Fruit fly (Drosophila melanogaster) whole organism, embryonic: Measurements from ENCODE around the gene Rbp.

Source experiments
- CG10366 ChIP-seq: fragments of 200-800 bp; sonication (Bioruptor generic); IDR thresholded peaks from 2 replicates; pipeline ENCODE4 v1.3.6; 2022; ENCODE audit warnings: missing biosample characterization, missing genetic modification characterization
- CG11085 ChIP-seq: fragments of 200-800 bp; sonication (Bioruptor generic); IDR thresholded peaks from 2 replicates; pipeline ENCODE4 v1.3.6; 2022; ENCODE audit warnings: missing biosample characterization, missing genetic modification characterization
- CG11093 ChIP-seq: fragments of 200-800 bp; sonication (Bioruptor generic); IDR thresholded peaks from 3 replicates; pipeline ENCODE4 v1.3.6; 2022; ENCODE audit warnings: missing biosample characterization, missing genetic modification characterization
- CG11723 ChIP-seq: fragments of 200-800 bp; sonication (Bioruptor generic); optimal IDR thresholded peaks from 2 replicates; lab custom pipeline; 2017; ENCODE audit warnings: missing biosample characterization, mild to moderate bottlenecking, missing genetic modification characterization
- CG13894 ChIP-seq: fragments of 200-800 bp; sonication (Bioruptor generic); optimal IDR thresholded peaks from 3 replicates; lab custom pipeline; 2018; ENCODE audit warnings: missing biosample characterization, mild to moderate bottlenecking, missing genetic modification characterization, moderate library complexity
- CG1602 ChIP-seq: fragments of 200-800 bp; sonication (Bioruptor generic); optimal IDR thresholded peaks from 3 replicates; lab custom pipeline; 2016; ENCODE audit warnings: missing biosample characterization, missing genetic modification characterization
- CG17361 ChIP-seq: fragments of 200-800 bp; sonication (Bioruptor generic); IDR thresholded peaks from 3 replicates; pipeline ENCODE4 v1.3.6; 2022; ENCODE audit warnings: missing biosample characterization, missing genetic modification characterization
- CG1792 ChIP-seq: fragments of 200-800 bp; sonication (Bioruptor generic); optimal IDR thresholded peaks from 2 replicates; lab custom pipeline; 2016; ENCODE audit warnings: missing biosample characterization, missing genetic modification characterization
- CG18619 ChIP-seq: fragments of 200-800 bp; sonication (Bioruptor generic); optimal IDR thresholded peaks from 3 replicates; lab custom pipeline; 2017; ENCODE audit warnings: missing biosample characterization, mild to moderate bottlenecking, missing genetic modification characterization
- CG18764 ChIP-seq: fragments of 200-800 bp; sonication (Bioruptor generic); optimal IDR thresholded peaks from 3 replicates; lab custom pipeline; 2016; ENCODE audit warnings: missing biosample characterization, missing genetic modification characterization
- CG30403 ChIP-seq: fragments of 200-800 bp; sonication (Bioruptor generic); optimal IDR thresholded peaks from 3 replicates; lab custom pipeline; 2016; ENCODE audit warnings: missing biosample characterization, missing genetic modification characterization
- CG4730 ChIP-seq: fragments of 200-800 bp; sonication (Bioruptor generic); IDR thresholded peaks from 2 replicates; pipeline ENCODE4 v1.3.6; 2022; ENCODE audit warnings: missing biosample characterization, missing genetic modification characterization
- CG6654 ChIP-seq: fragments of 200-800 bp; sonication (Bioruptor generic); optimal IDR thresholded peaks from 2 replicates; lab custom pipeline; 2017; ENCODE audit warnings: missing biosample characterization, mild to moderate bottlenecking, missing genetic modification characterization
- CG6765 ChIP-seq: fragments of 200-800 bp; sonication (Bioruptor generic); optimal IDR thresholded peaks from 3 replicates; lab custom pipeline; 2017; ENCODE audit warnings: missing biosample characterization, mild to moderate bottlenecking, missing genetic modification characterization
- CG9727 ChIP-seq: fragments of 200-800 bp; sonication (Bioruptor generic); optimal IDR thresholded peaks from 3 replicates; lab custom pipeline; 2017; ENCODE audit warnings: missing biosample characterization, mild to moderate bottlenecking, missing genetic modification characterization
- Chrac-16 ChIP-seq: fragments of 200-800 bp; sonication (Bioruptor generic); optimal IDR thresholded peaks from 3 replicates; lab custom pipeline; 2016; ENCODE audit warnings: missing biosample characterization, missing genetic modification characterization
- Deaf1 ChIP-seq: fragments of 200-800 bp; optimal IDR thresholded peaks from 3 replicates; lab custom pipeline; 2019; ENCODE audit warnings: missing biosample characterization, mild to moderate bottlenecking, missing genetic modification characterization, moderate library complexity
- Dip2 ChIP-seq: fragments of 200-800 bp; sonication (Bioruptor generic); IDR thresholded peaks from 2 replicates; pipeline ENCODE4 v1.3.6; 2022; ENCODE audit warnings: missing biosample characterization, missing genetic modification characterization
- HLHmδ ChIP-seq: fragments of 200-800 bp; sonication (Bioruptor generic); optimal IDR thresholded peaks from 2 replicates; lab custom pipeline; 2018; ENCODE audit warnings: missing biosample characterization, mild to moderate bottlenecking, missing genetic modification characterization, moderate library complexity
- Hand ChIP-seq: fragments of 200-800 bp; sonication (Bioruptor generic); optimal IDR thresholded peaks from 2 replicates; lab custom pipeline; 2017; ENCODE audit warnings: mild to moderate bottlenecking, missing biosample characterization, missing genetic modification reagents, missing genetic modification characterization
- Max ChIP-seq: fragments of 200-800 bp; sonication (Bioruptor generic); optimal IDR thresholded peaks from 2 replicates; lab custom pipeline; 2016; ENCODE audit warnings: missing biosample characterization, mild to moderate bottlenecking, missing genetic modification characterization
- Mes4 ChIP-seq: fragments of 200-800 bp; sonication (Bioruptor generic); optimal IDR thresholded peaks from 2 replicates; lab custom pipeline; 2016; ENCODE audit warnings: missing biosample characterization, missing genetic modification characterization
- Mrtf ChIP-seq: fragments of 200-800 bp; sonication (Bioruptor generic); IDR thresholded peaks from 3 replicates; pipeline ENCODE4 v1.3.6; 2022; ENCODE audit warnings: missing biosample characterization, missing genetic modification characterization
- NK7.1 ChIP-seq: fragments of 200-800 bp; sonication (Bioruptor generic); optimal IDR thresholded peaks from 3 replicates; lab custom pipeline; 2016; ENCODE audit warnings: missing biosample characterization, missing genetic modification characterization
- Optix ChIP-seq: fragments of 200-800 bp; sonication (Bioruptor generic); IDR thresholded peaks from 3 replicates; pipeline ENCODE4 v1.3.6; 2022; ENCODE audit warnings: missing biosample characterization, missing genetic modification characterization
- Usf ChIP-seq: fragments of 200-800 bp; sonication (Bioruptor generic); optimal IDR thresholded peaks from 2 replicates; lab custom pipeline; 2017; ENCODE audit warnings: missing genotype, missing biosample characterization, missing genetic modification characterization
- ac ChIP-seq: fragments of 200-800 bp; sonication (Bioruptor generic); optimal IDR thresholded peaks from 3 replicates; lab custom pipeline; 2017; ENCODE audit warnings: missing biosample characterization, mild to moderate bottlenecking, missing genetic modification characterization
- bab2 ChIP-seq: fragments of 200-800 bp; sonication (Bioruptor generic); optimal IDR thresholded peaks from 2 replicates; lab custom pipeline; 2016; ENCODE audit warnings: missing biosample characterization, missing genetic modification characterization
- bigmax ChIP-seq: fragments of 200-800 bp; sonication (Bioruptor generic); optimal IDR thresholded peaks from 2 replicates; lab custom pipeline; 2018; ENCODE audit warnings: missing biosample characterization, mild to moderate bottlenecking, missing genetic modification characterization
- br ChIP-seq: fragments of >200 bp; optimal IDR thresholded peaks from 2 replicates; lab custom pipeline; 2017
- crc ChIP-seq: fragments of 200-800 bp; sonication (Bioruptor generic); optimal IDR thresholded peaks from 2 replicates; lab custom pipeline; 2016; ENCODE audit warnings: missing biosample characterization, missing genetic modification characterization
- disco-r ChIP-seq: fragments of 200-800 bp; sonication (Bioruptor generic); optimal IDR thresholded peaks from 2 replicates; lab custom pipeline; 2016; ENCODE audit warnings: missing biosample characterization, missing genetic modification characterization
- emc ChIP-seq: fragments of 200-800 bp; sonication (Bioruptor generic); optimal IDR thresholded peaks from 2 replicates; lab custom pipeline; 2016; ENCODE audit warnings: missing biosample characterization, missing genetic modification characterization
- ems ChIP-seq: fragments of 200-800 bp; sonication (Bioruptor generic); optimal IDR thresholded peaks from 3 replicates; lab custom pipeline; 2016; ENCODE audit warnings: missing biosample characterization, missing genetic modification characterization
- fd3F ChIP-seq: fragments of 200-800 bp; sonication (Bioruptor generic); optimal IDR thresholded peaks from 2 replicates; lab custom pipeline; 2018; ENCODE audit warnings: missing biosample characterization, mild to moderate bottlenecking, missing genetic modification characterization, moderate library complexity
- hbn ChIP-seq: fragments of 200-800 bp; sonication (Bioruptor generic); IDR thresholded peaks from 2 replicates; pipeline ENCODE4 v1.3.6; 2022; ENCODE audit warnings: missing biosample characterization, missing genetic modification characterization; ENCODE audit not compliant: partially characterized antibody
- hth ChIP-seq: fragments of >200 bp; optimal IDR thresholded peaks from 2 replicates; lab custom pipeline; 2017; ENCODE audit warnings: inconsistent platforms
- jigr1 ChIP-seq: fragments of 200-800 bp; sonication (Bioruptor generic); IDR thresholded peaks from 3 replicates; pipeline ENCODE4 v1.3.6; 2022; ENCODE audit warnings: missing biosample characterization, missing genetic modification characterization
- knrl ChIP-seq: fragments of 200-800 bp; sonication (Bioruptor generic); IDR thresholded peaks from 3 replicates; pipeline ENCODE4 v1.3.6; 2022; ENCODE audit warnings: missing biosample characterization, missing genetic modification characterization; ENCODE audit not compliant: partially characterized antibody
- lab ChIP-seq: fragments of 200-800 bp; sonication (Bioruptor generic); optimal IDR thresholded peaks from 3 replicates; lab custom pipeline; 2017; ENCODE audit warnings: missing biosample characterization, missing genetic modification characterization, mild to moderate bottlenecking, moderate library complexity, missing genetic modification reagents
- nau ChIP-seq: fragments of 200-800 bp; sonication (Bioruptor generic); optimal IDR thresholded peaks from 3 replicates; lab custom pipeline; 2017; ENCODE audit warnings: missing biosample characterization, mild to moderate bottlenecking, missing genetic modification characterization, missing genetic modification reagents
- oc ChIP-seq: fragments of 200-800 bp; sonication (Bioruptor generic); optimal IDR thresholded peaks from 2 replicates; lab custom pipeline; 2018; ENCODE audit warnings: missing biosample characterization, mild to moderate bottlenecking, missing genetic modification characterization, moderate library complexity
- pho ChIP-seq: fragments of 200-800 bp; sonication (Bioruptor generic); optimal IDR thresholded peaks from 2 replicates; lab custom pipeline; 2016; ENCODE audit warnings: missing biosample characterization, missing genetic modification characterization
- pnt ChIP-seq: fragments of 200-800 bp; sonication (Bioruptor generic); optimal IDR thresholded peaks from 3 replicates; lab custom pipeline; 2016; ENCODE audit warnings: missing biosample characterization, missing genetic modification characterization
- salm ChIP-seq: fragments of 200-800 bp; sonication (Bioruptor generic); optimal IDR thresholded peaks from 2 replicates; lab custom pipeline; 2018; ENCODE audit warnings: missing biosample characterization, mild to moderate bottlenecking, missing genetic modification characterization
- scrt ChIP-seq: fragments of 200-800 bp; sonication (Bioruptor generic); optimal IDR thresholded peaks from 2 replicates; lab custom pipeline; 2018; ENCODE audit warnings: missing biosample characterization, mild to moderate bottlenecking, missing genetic modification characterization, moderate library complexity
- sens-2 ChIP-seq: fragments of 200-800 bp; sonication (Bioruptor generic); IDR thresholded peaks from 2 replicates; pipeline ENCODE4 v1.3.6; 2022; ENCODE audit warnings: missing biosample characterization, missing genetic modification characterization
- sim ChIP-seq: fragments of 200-800 bp; sonication (Bioruptor generic); IDR thresholded peaks from 2 replicates; pipeline ENCODE4 v1.3.6; 2022; ENCODE audit warnings: missing biosample characterization, missing genetic modification characterization
- so ChIP-seq: fragments of 200-800 bp; sonication (Bioruptor generic); IDR thresholded peaks from 3 replicates; pipeline ENCODE4 v1.3.6; 2022; ENCODE audit warnings: missing biosample characterization, missing genetic modification characterization
- zen ChIP-seq: fragments of 200-800 bp; sonication (Bioruptor generic); optimal IDR thresholded peaks from 3 replicates; lab custom pipeline; 2018; ENCODE audit warnings: missing biosample characterization, mild to moderate bottlenecking, missing genetic modification characterization, moderate library complexity

Rbp gene

DNA sequence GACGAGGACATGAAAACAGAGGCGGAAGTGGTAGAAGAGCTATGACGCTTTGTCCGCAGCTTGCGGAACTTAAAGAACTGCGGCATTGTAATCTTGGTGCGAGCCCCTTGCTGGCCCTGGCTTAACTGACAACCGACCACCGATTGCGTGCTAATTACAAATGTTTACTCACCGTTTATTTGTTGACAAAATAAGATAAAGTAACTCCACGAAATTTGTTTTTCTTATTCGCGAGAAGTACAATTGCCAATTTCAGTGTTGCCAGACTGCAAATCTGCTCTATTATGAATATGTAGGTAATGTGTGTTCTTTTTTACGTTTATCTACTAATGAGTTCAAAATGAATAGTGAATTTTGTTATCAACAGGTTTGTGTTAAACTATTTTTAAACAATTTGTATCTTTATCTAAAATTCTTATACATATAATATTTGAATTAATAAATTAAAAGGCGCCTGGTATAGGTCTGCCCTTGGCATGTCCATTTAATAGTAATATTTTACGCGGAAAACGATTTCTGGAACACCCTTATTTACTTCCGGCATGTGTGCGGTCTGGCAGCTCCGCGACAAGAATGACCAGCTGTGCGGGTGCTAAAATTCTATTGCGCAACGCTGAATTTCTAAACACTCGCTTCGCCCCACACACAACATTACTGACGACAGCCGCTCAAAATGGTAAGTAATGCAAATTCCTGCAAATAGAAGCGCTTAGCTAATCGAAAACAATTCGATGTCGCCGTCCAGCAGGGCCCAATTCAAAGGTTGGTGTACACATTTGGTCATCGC lies 17.6 kb upstream of the Rbp start, which contains the start of the genes Atg4b and Hibch (continued):
- TF ChIP-seq Mes4 (GFP tag; lab: Kevin White, UChicago) (no peak), ems (GFP tag; lab: Kevin White, UChicago) (peak; percentile 31), hth (no peak), jigr1 (peak; percentile 45; the same call in 1 of the 3 replicates), Max (GFP tag; lab: Kevin White, UChicago) (peak; percentile 89), Usf (peak; percentile 52), Hand (GFP tag; lab: Kevin White, UChicago) (peak; percentile 57), CG18764 (GFP tag; lab: Kevin White, UChicago) (peak; percentile 73), br (no peak), bab2 (GFP tag; lab: Kevin White, UChicago) (no peak), CG6654 (peak; percentile 63), zen (tag; lab: Kevin White, UChicago) (peak; percentile 91), knrl (0 out of 3 replicates have a peak, but pooled peaks have one; percentile 20), sim (GFP tag; lab: Robert Waterston, UW) (no peak), pho (GFP tag; lab: Kevin White, UChicago) (peak; percentile 46), CG11723 (GFP tag; lab: Kevin White, UChicago) (peak; percentile 67), emc (GFP tag; lab: Kevin White, UChicago) (no peak), CG11085 (GFP tag; lab: Robert Waterston, UW) (peak; percentile 82), lab (GFP tag; lab: Kevin White, UChicago) (no peak), CG4730 (peak; percentile 74), ac (GFP tag; lab: Kevin White, UChicago) (peak; percentile 14), CG1602 (GFP tag; lab: Kevin White, UChicago) (peak; percentile 82), CG10366 (GFP tag; lab: Robert Waterston, UW) (peak; percentile 74), NK7.1 (no peak), bigmax (GFP tag; lab: Kevin White, UChicago) (no peak), disco-r (GFP tag; lab: Kevin White, UChicago) (no peak), scrt (GFP tag; lab: Kevin White, UChicago) (peak; percentile 78), CG6765 (GFP tag; lab: Kevin White, UChicago) (peak; percentile 70), Dip2 (GFP tag; lab: Robert Waterston, UW) (no peak), CG30403 (GFP tag; lab: Kevin White, UChicago) (peak; percentile 91), fd3F (GFP tag; lab: Kevin White, UChicago) (peak; percentile 79), Optix (GFP tag; lab: Robert Waterston, UW) (no peak), pnt (peak; percentile 41), crc (GFP tag; lab: Kevin White, UChicago) (no peak), oc (tag; lab: Kevin White, UChicago) (no peak), nau (GFP tag; lab: Kevin White, UChicago) (no peak), CG11093 (peak; percentile 73; the same call in 2 of the 3 replicates), sens-2 (0 out of 2 replicates have a peak, but pooled peaks have one; percentile 26), CG18619 (GFP tag; lab: Kevin White, UChicago) (peak; percentile 87), so (peak; percentile 74; the same call in 1 of the 3 replicates), hbn (GFP tag; lab: Robert Waterston, UW) (no peak), CG9727 (peak; percentile 82), CG1792 (GFP tag; lab: Kevin White, UChicago) (no peak), CG17361 (GFP tag; lab: Robert Waterston, UW) (peak; percentile 95), salm (tag; lab: Kevin White, UChicago) (peak; percentile 64), CG13894 (tag; lab: Kevin White, UChicago) (no peak), Deaf1 (tag; lab: Kevin White, UChicago) (no peak), Chrac-16 (peak; percentile 79), Mrtf (peak; percentile 73), HLHmδ (no peak)
